Worm (Caenorhabditis elegans) whole organism, L4 larva: ENCODE data around the gene rga-1.

Experiments used
- R02D3.7 ChIP-seq: fragments of 150-350 bp; sonication (generic microtip); optimal IDR thresholded peaks from 3 replicates; lab custom pipeline; 2014; ENCODE audit warnings: missing biosample characterization, missing genetic modification characterization
- mdl-1 ChIP-seq, 2 experiments: fragments of 150-350 bp in 1 of 2; sonication (generic microtip) in 1 of 2; optimal IDR thresholded peaks; 2 replicates each; lab custom pipeline; 2014 to 2017; ENCODE audit warnings: missing biosample characterization in 2 of 2, missing genetic modification characterization in 2 of 2
- unc-62 ChIP-seq, 3 experiments: fragments of 150-350 bp in 1 of 3; sonication (generic microtip); optimal IDR thresholded peaks in 2 of 3; peaks in 1 of 3; 1 replicate in 1 of 3; 2 replicates in 2 of 3; lab custom pipeline; 2014 to 2017; ENCODE audit warnings: missing biosample characterization in 3 of 3, missing genetic modification characterization in 3 of 3, missing genetic modification reagents in 3 of 3, missing genotype in 1 of 3
- vab-7 ChIP-seq: fragments of 200-800 bp; sonication (Bioruptor generic); IDR thresholded peaks from 2 replicates; pipeline ENCODE4 v1.3.6; 2022; ENCODE audit warnings: missing genetic modification reagents, missing genetic modification characterization, missing compliant biosample characterization

DNA sequence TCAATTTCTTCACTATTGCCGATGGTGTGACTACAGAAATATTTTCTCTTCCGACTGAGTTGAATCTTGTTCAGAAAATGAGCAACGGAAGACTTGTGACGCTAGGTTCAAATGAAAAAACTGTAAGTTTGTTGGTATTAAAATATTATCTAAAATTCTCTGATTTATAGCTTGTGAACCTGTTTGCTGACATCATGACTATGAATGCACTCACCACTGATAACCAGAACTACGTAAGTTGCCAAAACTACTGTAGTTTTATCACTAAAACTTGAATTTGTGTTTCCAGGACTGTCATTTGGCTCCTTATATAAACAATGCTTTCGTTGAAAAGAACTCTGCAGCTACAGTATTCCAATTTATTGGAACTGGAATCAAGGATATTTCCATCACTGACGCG is 36.1 kb upstream of the rga-1 start:
- TF ChIP-seq R02D3.7 (no peak), mdl-1 (tag; optimal IDR thresholded peaks at IDR 0.05; lab: Kevin White, UChicago) (no peak), vab-7 (GFP tag; lab: Robert Waterston, UW) (no peak), unc-62 (GFP tag; optimal IDR thresholded peaks at IDR 0.05 in 1 of 2; lab: Kevin White, UChicago) (no peak), unc-62 (tag; optimal IDR thresholded peaks at IDR 0.05; lab: Kevin White, UChicago) (no peak)
